Worm (Caenorhabditis elegans): ENCODE measurements around the gene mtm-6.

The mtm-6 gene

DNA sequence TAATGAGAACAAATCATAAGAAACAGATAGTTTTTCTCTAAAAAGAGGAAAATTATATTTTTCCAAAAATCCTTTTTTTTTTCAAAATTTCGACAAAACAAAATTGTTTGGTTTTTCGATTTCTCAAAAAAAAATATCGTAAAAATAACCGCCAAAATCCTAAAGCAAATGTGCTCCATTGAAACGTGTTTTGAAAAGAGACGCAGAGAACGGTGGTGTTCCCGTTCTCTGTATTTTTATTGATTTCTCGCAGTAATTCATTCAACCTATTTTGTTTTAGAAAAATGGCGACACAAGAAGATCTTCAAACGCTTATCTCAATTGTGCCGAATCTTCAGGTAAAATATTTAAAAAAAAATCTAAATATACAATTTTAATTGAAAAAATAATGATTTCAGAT, 33.1 kb upstream of the mtm-6 start, which contains the start of gene Y43F4B.10 (continued):
- no peak for TF ChIP-seq unc-86 (tag; optimal IDR thresholded peaks at IDR 0.05)
- no peak for TF ChIP-seq unc-130 (tag; optimal IDR thresholded peaks at IDR 0.05)
- peak; percentile 51 to 75 for TF ChIP-seq efl-1 (optimal IDR thresholded peaks at IDR 0.05)
- peak; percentile 18 to 58 for TF ChIP-seq efl-1 (GFP tag; optimal IDR thresholded peaks at IDR 0.05 in 1 of 2)
- no peak for TF ChIP-seq zip-4 (GFP tag; optimal IDR thresholded peaks at IDR 0.05)
- TF ChIP-seq mab-9 (GFP tag; IDR thresholded peaks at IDR 0.05): no peak
- TF ChIP-seq nhr-84 (tag; optimal IDR thresholded peaks at IDR 0.05): no peak
- TF ChIP-seq aly-2 (tag; optimal IDR thresholded peaks at IDR 0.05): no peak
- no peak for TF ChIP-seq ztf-11 (tag; optimal IDR thresholded peaks at IDR 0.05)
- TF ChIP-seq mep-1 (tag; optimal IDR thresholded peaks at IDR 0.05): peak; percentile 45
- TF ChIP-seq aha-1 (tag; optimal IDR thresholded peaks at IDR 0.05): no peak

DNA sequence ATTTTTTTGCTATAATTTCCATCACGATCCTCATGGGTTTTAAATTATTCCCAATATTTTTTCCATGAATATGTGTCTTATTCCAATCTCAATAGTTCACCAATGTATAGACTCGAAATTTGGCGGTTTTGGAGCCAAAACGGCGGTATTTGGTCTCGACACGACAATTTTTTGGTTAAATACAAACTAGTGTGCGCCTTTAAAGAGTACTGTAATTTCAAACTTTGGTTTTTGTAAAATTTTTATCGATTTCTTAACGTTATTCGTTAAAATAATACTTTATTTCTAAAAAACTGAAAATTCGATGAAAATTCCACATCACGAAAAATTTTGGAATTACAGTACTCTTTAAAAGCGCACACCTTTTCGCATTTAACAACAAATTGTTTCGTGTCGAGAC, 32.2 kb upstream of the mtm-6 start:
- TF ChIP-seq efl-1 (optimal IDR thresholded peaks at IDR 0.05) (no peak), efl-1 (GFP tag; optimal IDR thresholded peaks at IDR 0.05 in 1 of 2) (no peak), pqm-1 (tag; optimal IDR thresholded peaks at IDR 0.05) (no peak), ets-5 (GFP tag; IDR thresholded peaks at IDR 0.05) (no peak), ztf-11 (tag; optimal IDR thresholded peaks at IDR 0.05) (no peak)

DNA sequence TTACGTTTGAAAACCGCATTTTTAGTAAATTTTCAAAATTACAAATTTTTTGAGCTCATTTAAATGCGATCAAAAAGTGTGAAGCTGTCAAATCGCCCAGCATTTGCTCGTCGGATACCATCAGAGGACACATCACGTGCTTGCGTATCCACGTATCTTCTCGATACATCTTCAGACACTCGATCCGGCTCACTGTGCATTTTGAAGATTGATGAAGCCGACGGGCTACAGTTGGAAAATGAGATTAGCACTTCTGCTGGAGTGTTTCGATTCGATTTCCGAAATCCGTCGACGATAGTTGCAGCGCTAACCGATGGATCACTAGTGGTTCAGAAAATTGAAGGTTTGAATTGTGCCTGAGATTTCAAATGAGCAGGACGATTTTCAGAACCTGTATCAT, 31.8 kb upstream of the mtm-6 start, which contains the start of gene dph-7:
dph-7 (plus strand) TSS at position 53 of the 400 bp plus-strand sequence.
- TF ChIP-seq efl-1 (optimal IDR thresholded peaks at IDR 0.05): no peak
- peak in 1 of 2 experiments; percentile 72 for TF ChIP-seq efl-1 (GFP tag; optimal IDR thresholded peaks at IDR 0.05 in 1 of 2)
- TF ChIP-seq C34B4.2 (tag; optimal IDR thresholded peaks at IDR 0.05): no peak

DNA sequence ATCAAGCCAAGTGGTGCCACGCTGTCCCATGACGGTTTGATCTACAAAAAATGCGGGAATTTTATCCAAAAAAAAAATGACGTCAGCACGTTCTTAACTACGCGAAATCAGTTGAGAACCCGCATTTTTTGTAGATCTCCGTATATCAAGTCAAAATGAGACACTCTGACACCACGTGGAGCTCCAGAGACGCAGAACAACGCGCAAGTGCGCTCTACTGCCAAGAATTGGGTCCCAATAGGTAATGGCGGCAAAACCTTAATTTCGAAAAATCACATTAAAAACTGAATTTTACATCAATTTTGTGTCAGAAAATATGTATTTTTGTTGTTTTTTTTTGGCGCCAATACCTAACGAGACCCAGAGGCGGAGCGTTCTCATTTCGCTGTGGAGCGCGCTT, 29.9 kb upstream of the mtm-6 start:
- TF ChIP-seq zag-1 (tag; optimal IDR thresholded peaks at IDR 0.05) (no peak), nhr-20 (tag; optimal IDR thresholded peaks at IDR 0.05) (no peak), ceh-82 (tag; optimal IDR thresholded peaks at IDR 0.05) (no peak), alr-1 (tag; optimal IDR thresholded peaks at IDR 0.05; ENCODE audit: borderline replicate concordance) (no peak), efl-1 (optimal IDR thresholded peaks at IDR 0.05) (peak; percentile 61 to 88), efl-1 (GFP tag; optimal IDR thresholded peaks at IDR 0.05 in 1 of 2) (peak; percentile 34 to 66), hlh-4 (tag; optimal IDR thresholded peaks at IDR 0.05) (no peak), rnt-1 (tag; optimal IDR thresholded peaks at IDR 0.05) (no peak), dpl-1 (GFP tag; optimal IDR thresholded peaks at IDR 0.05) (peak in 2 of 3 experiments; percentile 8 to 57), C04F5.9 (tag; optimal IDR thresholded peaks at IDR 0.05) (no peak), pax-3 (tag; optimal IDR thresholded peaks at IDR 0.05) (no peak), nhr-11 (tag; optimal IDR thresholded peaks at IDR 0.05) (no peak), lin-35 (GFP tag; optimal IDR thresholded peaks at IDR 0.05) (peak; percentile 17 to 48), pag-3 (tag; optimal IDR thresholded peaks at IDR 0.05; ENCODE audit: borderline replicate concordance, insufficient read depth) (no peak), sox-4 (tag; optimal IDR thresholded peaks at IDR 0.05) (no peak)

DNA sequence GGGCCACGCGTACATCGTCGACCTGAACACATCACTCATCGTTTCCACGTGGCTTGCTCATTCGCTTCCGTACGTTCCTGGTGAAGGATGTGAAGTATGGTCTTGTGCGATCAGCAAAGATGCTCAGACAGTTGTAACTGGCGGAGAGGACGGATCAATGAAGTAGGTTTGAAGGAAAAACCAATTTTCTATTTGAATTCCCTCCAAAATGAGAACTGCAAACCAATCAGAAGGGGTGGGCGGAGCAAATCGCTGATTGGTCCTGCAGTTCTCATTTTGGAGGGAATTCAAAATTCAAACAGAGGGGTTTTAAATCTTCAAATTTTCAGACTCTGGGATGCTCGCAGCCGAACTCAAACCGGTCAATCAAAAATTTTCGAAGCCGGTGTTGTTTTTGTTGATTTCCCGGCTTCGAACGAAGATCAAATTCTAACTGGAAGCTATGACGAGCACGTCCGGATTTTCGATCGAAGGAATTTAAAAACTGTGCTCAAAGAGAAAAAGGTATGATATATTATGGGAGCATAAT, 29.4 kb upstream of the mtm-6 start:
- no peak for TF ChIP-seq F16B12.6 (tag; optimal IDR thresholded peaks at IDR 0.05)
- TF ChIP-seq efl-1 (optimal IDR thresholded peaks at IDR 0.05): no peak
- peak; percentile 37 to 58 for TF ChIP-seq efl-1 (GFP tag; optimal IDR thresholded peaks at IDR 0.05 in 1 of 2)

DNA sequence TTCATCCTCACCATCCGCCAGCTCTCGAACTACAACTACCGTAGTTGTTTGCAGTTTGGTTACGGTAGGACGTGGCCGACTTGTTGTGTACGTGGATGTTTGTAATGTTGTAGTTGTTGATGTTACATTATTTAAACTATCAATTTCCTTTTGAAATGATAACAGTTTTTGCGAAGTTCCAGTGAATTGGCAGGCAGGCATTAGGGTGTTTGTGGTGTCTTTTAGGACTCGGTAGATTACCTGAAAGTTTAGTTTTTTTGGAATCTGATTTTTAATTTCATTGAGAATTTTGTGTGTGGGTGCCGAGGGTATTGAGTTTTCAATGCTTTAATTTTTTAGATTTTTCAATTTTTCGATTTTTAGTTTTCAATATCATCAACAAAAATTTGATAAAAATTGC, 24.3 kb upstream of the mtm-6 start, which contains the start of gene F53A2.11:
F53A2.11 (minus strand) TSS at position 101 of the 400 bp plus-strand sequence.
- no peak for TF ChIP-seq ets-5 (GFP tag; IDR thresholded peaks at IDR 0.05)
- TF ChIP-seq sptf-1 (tag; optimal IDR thresholded peaks at IDR 0.05): no peak
- TF ChIP-seq nhr-47 (tag; optimal IDR thresholded peaks at IDR 0.05): no peak
- TF ChIP-seq hlh-17 (GFP tag; optimal IDR thresholded peaks at IDR 0.05; ENCODE audit: borderline replicate concordance): no peak
- TF ChIP-seq nhr-77 (tag; optimal IDR thresholded peaks at IDR 0.05): no peak
- TF ChIP-seq unc-98 (GFP tag; IDR thresholded peaks at IDR 0.05): no peak
- TF ChIP-seq pax-3 (tag; optimal IDR thresholded peaks at IDR 0.05): no peak
- no peak for TF ChIP-seq unc-30 (tag; optimal IDR thresholded peaks at IDR 0.05)
- TF ChIP-seq efl-3 (GFP tag; optimal IDR thresholded peaks at IDR 0.05): no peak
- no peak for TF ChIP-seq nhr-28 (tag; optimal IDR thresholded peaks at IDR 0.05)
- TF ChIP-seq lin-14 (GFP tag; optimal IDR thresholded peaks at IDR 0.05): no peak
- no peak for TF ChIP-seq unc-130 (tag; optimal IDR thresholded peaks at IDR 0.05)
- TF ChIP-seq snpc-4 (tag; optimal IDR thresholded peaks at IDR 0.05): no peak
- no peak for TF ChIP-seq alr-1 (tag; optimal IDR thresholded peaks at IDR 0.05; ENCODE audit: borderline replicate concordance)
- no peak for TF ChIP-seq isw-1 (GFP tag; IDR thresholded peaks at IDR 0.05)
